Worm (Caenorhabditis elegans) whole organism, midembryonic: ENCODE measurements around the gene T28C6.11.

Source experiments
- T22C8.4 ChIP-seq: fragments of 200-800 bp; sonication (Bioruptor generic); IDR thresholded peaks from 2 replicates; pipeline ENCODE4 v1.3.6; 2022; ENCODE audit warnings: missing genetic modification characterization, missing compliant biosample characterization
- cog-1 ChIP-seq: sonication (generic microtip); optimal IDR thresholded peaks from 2 replicates; lab custom pipeline; 2016; ENCODE audit warnings: missing genetic modification characterization, missing compliant biosample characterization
- flt-1 ChIP-seq: fragments of 200-800 bp; sonication (Bioruptor generic); IDR thresholded peaks from 2 replicates; pipeline ENCODE4 v1.3.6; 2022; ENCODE audit warnings: missing genetic modification characterization, missing compliant biosample characterization
- med-1 ChIP-seq: sonication (generic microtip); optimal IDR thresholded peaks from 2 replicates; lab custom pipeline; 2017; ENCODE audit warnings: missing genetic modification characterization, mild to moderate bottlenecking, missing compliant biosample characterization, antibody characterized with exemption, missing genetic modification reagents; ENCODE audit not compliant: insufficient read depth
- ref-1 ChIP-seq: fragments of 200-800 bp; sonication (Bioruptor generic); conservative IDR thresholded peaks from 2 replicates; pipeline ENCODE4 v1.3.6; 2022; ENCODE audit warnings: missing genetic modification reagents, missing genetic modification characterization, missing compliant biosample characterization
- ztf-23 ChIP-seq: fragments of 200-800 bp; sonication (Bioruptor generic); IDR thresholded peaks from 2 replicates; pipeline ENCODE4 v1.3.6; 2022; ENCODE audit warnings: missing genetic modification reagents, missing genetic modification characterization, missing compliant biosample characterization

- TF ChIP-seq ref-1 (GFP tag; lab: Robert Waterston, UW) (no peak), med-1 (no peak), flt-1 (GFP tag; lab: Robert Waterston, UW) (no peak), ztf-23 (no peak), cog-1 (tag; lab: Kevin White, UChicago) (no peak), T22C8.4 (GFP tag; lab: Robert Waterston, UW) (no peak)
These were observed 27.5 kb upstream of the T28C6.11 start for ce11 chrIV:8867562-8867961.
